Worm (Caenorhabditis elegans): ENCODE measurements around the gene rps-21.

rps-21 gene

DNA sequence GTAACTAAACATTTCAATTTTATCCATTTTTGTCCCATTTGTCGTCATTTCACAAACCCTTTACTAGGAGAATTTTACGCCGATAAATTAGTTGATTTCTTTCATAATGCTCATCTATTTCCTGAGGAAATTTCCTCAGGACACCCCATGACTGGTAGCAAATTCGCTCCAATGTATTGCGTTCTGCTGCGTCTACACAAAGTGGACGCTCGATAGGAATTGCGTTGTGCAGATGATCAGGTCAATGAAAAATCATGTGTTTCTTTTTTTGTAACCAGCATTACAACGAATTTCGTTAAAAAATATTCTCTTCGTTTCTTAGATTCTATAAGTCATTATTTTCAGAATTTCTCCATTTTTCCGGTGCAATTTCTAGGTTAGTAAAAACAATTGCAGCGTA is 7.6 kb downstream of the rps-21 start, which contains the start of gene epg-4 (continued):
- TF ChIP-seq irx-1 (tag; optimal IDR thresholded peaks at IDR 0.05) (no peak), nhr-85 (tag) (peak; percentile 36), C34B4.2 (tag; optimal IDR thresholded peaks at IDR 0.05) (no peak), ceh-88 (GFP tag; IDR thresholded peaks at IDR 0.05) (no peak), sox-4 (tag; optimal IDR thresholded peaks at IDR 0.05) (no peak), unc-30 (tag; optimal IDR thresholded peaks at IDR 0.05) (no peak), dpl-1 (GFP tag; optimal IDR thresholded peaks at IDR 0.05) (peak; percentile 9 to 53 (median 41)), nhr-77 (tag; optimal IDR thresholded peaks at IDR 0.05) (peak; percentile 3), hlh-17 (GFP tag; optimal IDR thresholded peaks at IDR 0.05; ENCODE audit: borderline replicate concordance) (no peak), ces-1 (GFP tag; optimal IDR thresholded peaks at IDR 0.05) (no peak), ztf-4 (tag; optimal IDR thresholded peaks at IDR 0.05) (no peak), elt-2 (tag; optimal IDR thresholded peaks at IDR 0.05) (no peak), grh-1 (GFP tag; IDR thresholded peaks at IDR 0.05) (no peak), egl-27 (tag; optimal IDR thresholded peaks at IDR 0.05) (no peak), unc-86 (tag; optimal IDR thresholded peaks at IDR 0.05) (no peak), lsy-2 (tag; optimal IDR thresholded peaks at IDR 0.05) (peak in 1 of 2 experiments; percentile 69), aha-1 (tag; optimal IDR thresholded peaks at IDR 0.05) (no peak), fos-1 (tag; optimal IDR thresholded peaks at IDR 0.05) (no peak), efl-1 (optimal IDR thresholded peaks at IDR 0.05) (peak; percentile 19 to 57), efl-1 (GFP tag; optimal IDR thresholded peaks at IDR 0.05 in 1 of 2) (peak; percentile 45 to 93), aly-2 (tag; optimal IDR thresholded peaks at IDR 0.05) (no peak), nhr-84 (tag; optimal IDR thresholded peaks at IDR 0.05) (no peak), ceh-63 (GFP tag; optimal IDR thresholded peaks at IDR 0.05) (no peak), fkh-8 (tag; optimal IDR thresholded peaks at IDR 0.05) (no peak), elt-3 (tag; optimal IDR thresholded peaks at IDR 0.05) (peak in 1 of 6 experiments; percentile 13), alr-1 (tag; optimal IDR thresholded peaks at IDR 0.05; ENCODE audit: borderline replicate concordance) (no peak), nhr-76 (tag; optimal IDR thresholded peaks at IDR 0.05) (no peak), ets-5 (GFP tag; IDR thresholded peaks at IDR 0.05) (no peak), F16B12.6 (tag; optimal IDR thresholded peaks at IDR 0.05) (no peak), fkh-4 (tag; optimal IDR thresholded peaks at IDR 0.05; ENCODE audit: borderline replicate concordance) (no peak), mep-1 (tag; optimal IDR thresholded peaks at IDR 0.05) (no peak), zip-4 (GFP tag; optimal IDR thresholded peaks at IDR 0.05) (no peak), egl-13 (tag; optimal IDR thresholded peaks at IDR 0.05) (no peak), nhr-47 (tag; optimal IDR thresholded peaks at IDR 0.05) (no peak), efl-3 (GFP tag; optimal IDR thresholded peaks at IDR 0.05) (no peak), lin-14 (GFP tag; optimal IDR thresholded peaks at IDR 0.05) (peak; percentile 70), nhr-28 (tag; optimal IDR thresholded peaks at IDR 0.05) (no peak), vab-15 (tag; optimal IDR thresholded peaks at IDR 0.05) (no peak), unc-130 (tag; optimal IDR thresholded peaks at IDR 0.05) (peak; percentile 22), snpc-4 (tag; optimal IDR thresholded peaks at IDR 0.05) (no peak), pag-3 (tag; optimal IDR thresholded peaks at IDR 0.05; ENCODE audit: borderline replicate concordance, insufficient read depth) (no peak), skn-1 (tag; optimal IDR thresholded peaks at IDR 0.05) (peak; percentile 47), lin-39 (tag; optimal IDR thresholded peaks at IDR 0.05) (no peak), tlp-1 (tag; optimal IDR thresholded peaks at IDR 0.05) (no peak), nhr-237 (tag; optimal IDR thresholded peaks at IDR 0.05) (no peak), jun-1 (tag; optimal IDR thresholded peaks at IDR 0.05) (no peak), mef-2 (tag; optimal IDR thresholded peaks at IDR 0.05) (no peak), nhr-90 (tag; optimal IDR thresholded peaks at IDR 0.05; ENCODE audit: poor library complexity) (no peak)
